Worm (Caenorhabditis elegans) whole organism, early embryonic: Measurements from ENCODE around the gene ptr-3.

Experiments
- B0310.2 ChIP-seq: sonication (generic microtip); optimal IDR thresholded peaks from 2 replicates; lab custom pipeline; 2016; ENCODE audit warnings: mild to moderate bottlenecking, missing genetic modification characterization, missing compliant biosample characterization
- F13C5.2 ChIP-seq: sonication (generic microtip); optimal IDR thresholded peaks from 2 replicates; lab custom pipeline; 2017; ENCODE audit warnings: mild to moderate bottlenecking, missing genetic modification characterization, inconsistent platforms, missing compliant biosample characterization
- aly-1 ChIP-seq: sonication (generic microtip); optimal IDR thresholded peaks from 2 replicates; lab custom pipeline; 2016; ENCODE audit warnings: missing genetic modification characterization, missing compliant biosample characterization
- ama-1 ChIP-seq: fragments of 150-350 bp; optimal IDR thresholded peaks from 2 replicates; lab custom pipeline; 2014
- ceh-13 ChIP-seq: fragments of 200-800 bp; sonication (Bioruptor generic); optimal IDR thresholded peaks from 2 replicates; lab custom pipeline; 2018; ENCODE audit warnings: mild to moderate bottlenecking, missing genetic modification characterization, missing compliant biosample characterization
- ceh-36 ChIP-seq: sonication (generic microtip); optimal IDR thresholded peaks from 2 replicates; lab custom pipeline; 2016; ENCODE audit warnings: missing genetic modification characterization, inconsistent platforms, missing compliant biosample characterization
- ets-7 ChIP-seq: sonication (generic microtip); optimal IDR thresholded peaks from 2 replicates; lab custom pipeline; 2016; ENCODE audit warnings: missing genotype, missing genetic modification characterization, missing compliant biosample characterization
- flt-1 ChIP-seq: fragments of 200-800 bp; sonication (Bioruptor generic); IDR thresholded peaks from 2 replicates; pipeline ENCODE4 v1.3.6; 2022; ENCODE audit warnings: missing genetic modification characterization, missing compliant biosample characterization
- hmbx-1 ChIP-seq: sonication (generic microtip); optimal IDR thresholded peaks from 2 replicates; lab custom pipeline; 2016; ENCODE audit warnings: mild to moderate bottlenecking, missing genetic modification characterization, missing compliant biosample characterization
- hmg-4 ChIP-seq: fragments of 200-800 bp; sonication (Bioruptor generic); optimal IDR thresholded peaks from 2 replicates; lab custom pipeline; 2018; ENCODE audit warnings: mild to moderate bottlenecking, missing genetic modification characterization, missing compliant biosample characterization
- hnd-1 ChIP-seq: sonication (generic microtip); optimal IDR thresholded peaks from 2 replicates; lab custom pipeline; 2016; ENCODE audit warnings: missing genetic modification characterization, missing compliant biosample characterization
- pes-1 ChIP-seq: fragments of 200-800 bp; sonication (Bioruptor generic); IDR thresholded peaks from 2 replicates; pipeline ENCODE4 v1.3.6; 2022; ENCODE audit warnings: missing genetic modification reagents, missing genetic modification characterization, missing compliant biosample characterization
- scrt-1 ChIP-seq: fragments of 200-800 bp; sonication (Bioruptor generic); IDR thresholded peaks from 2 replicates; pipeline ENCODE4 v1.3.6; 2022; ENCODE audit warnings: missing genetic modification characterization, missing compliant biosample characterization
- sea-1 ChIP-seq: fragments of 200-800 bp; sonication (Bioruptor generic); conservative IDR thresholded peaks from 2 replicates; pipeline ENCODE4 v1.3.6; 2022; ENCODE audit warnings: missing genetic modification characterization, missing compliant biosample characterization
- tbx-11 ChIP-seq: fragments of 200-800 bp; sonication (Bioruptor generic); IDR thresholded peaks from 2 replicates; pipeline ENCODE4 v1.3.6; 2022; ENCODE audit warnings: missing genetic modification characterization, missing compliant biosample characterization
- tbx-37 ChIP-seq: fragments of 200-800 bp; sonication (Bioruptor generic); conservative IDR thresholded peaks from 2 replicates; pipeline ENCODE4 v1.3.6; 2022; ENCODE audit warnings: missing genetic modification reagents, missing genetic modification characterization, missing compliant biosample characterization
- tra-4 ChIP-seq: sonication (generic microtip); optimal IDR thresholded peaks from 2 replicates; lab custom pipeline; 2017; ENCODE audit warnings: missing genetic modification characterization, missing compliant biosample characterization

The ptr-3 gene

ce11 chrII:370394-370793 is 3.0 kb upstream of the ptr-3 start:
- TF ChIP-seq aly-1 (tag; lab: Kevin White, UChicago) (no peak), F13C5.2 (tag; lab: Kevin White, UChicago) (no peak), tra-4 (tag; lab: Kevin White, UChicago) (no peak), tbx-37 (GFP tag; lab: Robert Waterston, UW) (no peak), tbx-11 (no peak)

DNA sequence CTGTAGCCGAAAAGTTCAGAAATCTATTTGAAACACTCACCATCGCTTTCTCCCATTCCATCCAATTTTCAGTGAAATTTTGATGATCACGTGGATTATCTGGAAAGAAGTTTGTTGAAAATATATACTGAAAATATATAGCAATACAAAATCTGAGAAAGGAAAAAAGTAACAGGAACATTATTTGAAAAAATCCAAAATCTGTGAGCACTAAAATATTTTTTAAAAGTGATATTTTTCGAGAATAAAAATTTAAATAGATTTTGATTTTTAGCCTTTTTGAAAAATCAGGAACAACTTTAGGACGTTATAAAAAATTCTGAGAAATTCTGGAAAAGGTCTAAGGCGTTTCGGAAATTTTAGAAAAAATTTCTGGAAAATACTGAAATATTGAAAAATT is 10.4 kb downstream of the ptr-3 start, which contains the start of gene dmsr-4:
dmsr-4 (minus strand) TSS at position 101 of the 400 bp plus-strand sequence.
- TF ChIP-seq hnd-1 (tag; lab: Kevin White, UChicago) (no peak), tbx-37 (GFP tag; lab: Robert Waterston, UW) (no peak), ets-7 (tag; lab: Kevin White, UChicago) (no peak), hmg-4 (no peak), pes-1 (GFP tag; lab: Robert Waterston, UW) (no peak), aly-1 (tag; lab: Kevin White, UChicago) (no peak), scrt-1 (no peak), tbx-11 (no peak), B0310.2 (tag; lab: Kevin White, UChicago) (no peak), hmbx-1 (no peak), ceh-13 (GFP tag; lab: Kevin White, UChicago) (no peak), flt-1 (no peak), F13C5.2 (tag; lab: Kevin White, UChicago) (no peak), sea-1 (GFP tag; lab: Robert Waterston, UW) (no peak), tra-4 (tag; lab: Kevin White, UChicago) (no peak), ceh-36 (no peak), ama-1 (lab: Kevin White, UChicago) (no peak)

ce11 chrII:354494-354893 is 12.9 kb downstream of the ptr-3 start:
- no peak for TF ChIP-seq flt-1
- TF ChIP-seq ama-1 (lab: Kevin White, UChicago) = no peak
- TF ChIP-seq scrt-1 = no peak
- no peak for TF ChIP-seq tbx-37 (GFP tag; lab: Robert Waterston, UW)
- TF ChIP-seq tbx-11 = no peak
- no peak for TF ChIP-seq hmbx-1
- no peak for TF ChIP-seq ceh-13 (GFP tag; lab: Kevin White, UChicago)
- TF ChIP-seq pes-1 (GFP tag; lab: Robert Waterston, UW) = no peak
- no peak for TF ChIP-seq tra-4 (tag; lab: Kevin White, UChicago)
- no peak for TF ChIP-seq ets-7 (tag; lab: Kevin White, UChicago)
- TF ChIP-seq B0310.2 (tag; lab: Kevin White, UChicago) = no peak
- TF ChIP-seq F13C5.2 (tag; lab: Kevin White, UChicago) = no peak
- TF ChIP-seq hnd-1 (tag; lab: Kevin White, UChicago) = no peak
- no peak for TF ChIP-seq hmg-4
- no peak for TF ChIP-seq sea-1 (GFP tag; lab: Robert Waterston, UW)
- TF ChIP-seq ceh-36 = no peak
- TF ChIP-seq aly-1 (tag; lab: Kevin White, UChicago) = no peak

ce11 chrII:349749-350148 is 17.6 kb downstream of the ptr-3 start:
- TF ChIP-seq hnd-1 (tag; lab: Kevin White, UChicago) (no peak), tbx-37 (GFP tag; lab: Robert Waterston, UW) (no peak), hmg-4 (no peak), ceh-13 (GFP tag; lab: Kevin White, UChicago) (no peak), tbx-11 (no peak)

DNA sequence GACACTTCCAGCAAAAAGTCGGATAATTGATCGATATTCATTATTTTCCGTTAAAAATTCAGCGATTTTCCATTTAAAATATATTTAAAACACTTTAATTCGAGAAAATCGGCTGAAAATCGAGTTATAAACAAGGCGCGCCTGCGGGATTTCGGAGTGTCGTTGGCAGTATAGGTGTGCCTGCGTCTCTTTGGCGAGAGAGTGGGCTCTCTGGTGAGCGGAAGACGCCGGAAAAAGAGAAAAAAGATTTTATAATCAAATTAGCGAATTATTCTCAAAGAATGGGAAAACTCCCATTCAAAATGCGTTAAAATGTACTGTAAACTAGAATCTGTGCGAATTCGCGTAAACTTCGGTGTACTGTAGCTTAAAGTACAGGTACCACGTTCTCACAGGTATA is 19.6 kb downstream of the ptr-3 start, which contains the start of gene D1069.3:
D1069.3 (minus strand) TSS at position 158 of the 400 bp plus-strand sequence.
- TF ChIP-seq ets-7 (tag; lab: Kevin White, UChicago) = no peak
- no peak for TF ChIP-seq tbx-37 (GFP tag; lab: Robert Waterston, UW)
- TF ChIP-seq F13C5.2 (tag; lab: Kevin White, UChicago) = peak; percentile 19
- no peak for TF ChIP-seq ceh-36
- TF ChIP-seq flt-1 = no peak
- no peak for TF ChIP-seq ama-1 (lab: Kevin White, UChicago)

ce11 chrII:341282-341681 is 26.1 kb downstream of the ptr-3 start:
- no peak for TF ChIP-seq ets-7 (tag; lab: Kevin White, UChicago)
- no peak for TF ChIP-seq pes-1 (GFP tag; lab: Robert Waterston, UW)
- TF ChIP-seq ceh-13 (GFP tag; lab: Kevin White, UChicago) = no peak
- no peak for TF ChIP-seq tbx-37 (GFP tag; lab: Robert Waterston, UW)
- no peak for TF ChIP-seq hmg-4
- no peak for TF ChIP-seq F13C5.2 (tag; lab: Kevin White, UChicago)

DNA sequence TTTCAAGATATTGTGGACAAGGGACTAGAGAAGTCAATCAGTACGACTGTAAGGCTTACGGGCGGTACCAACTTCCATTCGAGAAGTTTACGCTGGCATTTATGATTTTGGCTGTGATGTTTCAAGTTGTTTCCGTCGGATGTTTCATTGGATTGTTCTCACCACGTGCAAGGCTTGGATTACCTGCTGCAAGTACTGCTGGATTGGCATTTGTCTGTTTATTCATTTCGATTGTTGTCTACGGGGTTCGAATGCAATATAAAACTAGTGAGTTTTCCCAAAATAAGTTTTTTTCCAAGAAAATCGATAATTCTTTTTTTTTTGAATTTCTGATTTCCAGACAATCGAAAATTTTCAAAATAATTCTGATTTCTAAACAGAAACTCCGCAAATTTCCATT is 26.6 kb downstream of the ptr-3 start:
- no peak for TF ChIP-seq ama-1 (lab: Kevin White, UChicago)
- no peak for TF ChIP-seq flt-1
- no peak for TF ChIP-seq F13C5.2 (tag; lab: Kevin White, UChicago)
- TF ChIP-seq tbx-37 (GFP tag; lab: Robert Waterston, UW) = no peak
- no peak for TF ChIP-seq aly-1 (tag; lab: Kevin White, UChicago)
- TF ChIP-seq ceh-36 = no peak
- no peak for TF ChIP-seq scrt-1
- TF ChIP-seq hnd-1 (tag; lab: Kevin White, UChicago) = no peak
- TF ChIP-seq hmbx-1 = no peak

DNA sequence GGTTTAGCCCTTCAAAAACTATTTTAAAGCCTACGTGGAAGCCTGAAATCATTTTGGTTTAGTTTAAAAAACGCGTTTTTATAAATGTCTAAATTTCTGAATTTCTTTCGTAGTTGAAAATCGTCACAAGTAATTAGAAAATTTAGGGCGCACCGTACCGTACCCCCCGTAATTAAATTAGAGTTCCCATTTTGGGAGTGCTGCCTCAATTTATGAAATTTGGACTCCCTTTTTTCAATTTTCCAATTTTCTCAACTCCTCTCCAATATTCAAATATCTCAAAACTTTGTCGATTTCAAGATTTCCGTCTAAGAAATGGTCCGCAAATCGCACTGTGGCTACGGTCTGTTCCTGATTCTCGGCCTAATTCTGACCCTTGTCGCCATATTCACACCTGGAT is 27.1 kb downstream of the ptr-3 start, which contains the start of gene clc-31:
clc-31 (plus strand) TSS at position 301 of the 400 bp plus-strand sequence.
- TF ChIP-seq tbx-37 (GFP tag; lab: Robert Waterston, UW) = no peak
- no peak for TF ChIP-seq B0310.2 (tag; lab: Kevin White, UChicago)
- TF ChIP-seq tra-4 (tag; lab: Kevin White, UChicago) = no peak
- no peak for TF ChIP-seq ets-7 (tag; lab: Kevin White, UChicago)
- TF ChIP-seq sea-1 (GFP tag; lab: Robert Waterston, UW) = no peak
- no peak for TF ChIP-seq scrt-1
- no peak for TF ChIP-seq ama-1 (lab: Kevin White, UChicago)
- TF ChIP-seq flt-1 = no peak
- no peak for TF ChIP-seq tbx-11
- no peak for TF ChIP-seq ceh-36
- TF ChIP-seq hmg-4 = no peak
- no peak for TF ChIP-seq pes-1 (GFP tag; lab: Robert Waterston, UW)
- no peak for TF ChIP-seq hmbx-1
- TF ChIP-seq ceh-13 (GFP tag; lab: Kevin White, UChicago) = no peak
- TF ChIP-seq aly-1 (tag; lab: Kevin White, UChicago) = no peak
